Fruit fly (Drosophila melanogaster): ENCODE data around the gene CG42586.

The CG42586 gene

dm6 chr2L:14701495-14701894 is 40.1 kb downstream of the CG42586 start (continued):
- TF ChIP-seq maf-S (GFP tag; optimal IDR thresholded peaks at IDR 0.05) = no peak
- TF ChIP-seq CG10274 (GFP tag; optimal IDR thresholded peaks at IDR 0.05) = no peak
- peak; percentile 73 for TF ChIP-seq CG30431 (GFP tag; optimal IDR thresholded peaks at IDR 0.05)
- TF ChIP-seq D19A (tag; optimal IDR thresholded peaks at IDR 0.05) = peak; percentile 59
- TF ChIP-seq dimm (GFP tag; IDR thresholded peaks at IDR 0.05) = peak; percentile 52
- peak; percentile 57 for TF ChIP-seq CoRest (tag; optimal IDR thresholded peaks at IDR 0.05)
- TF ChIP-seq Stat92E (GFP tag; optimal IDR thresholded peaks at IDR 0.05) = no peak
- TF ChIP-seq vvl (GFP tag; IDR thresholded peaks at IDR 0.05) = peak; percentile 80
- no peak for TF ChIP-seq bigmax (GFP tag; optimal IDR thresholded peaks at IDR 0.05)
- TF ChIP-seq CG12071 (GFP tag; optimal IDR thresholded peaks at IDR 0.05) = no peak
- no peak for TF ChIP-seq shn (GFP tag; optimal IDR thresholded peaks at IDR 0.05)
- no peak for TF ChIP-seq Dip3 (GFP tag; optimal IDR thresholded peaks at IDR 0.05)
- peak in 1 of 2 experiments; percentile 49 for TF ChIP-seq Eip74EF (GFP tag; optimal IDR thresholded peaks at IDR 0.05)
- TF ChIP-seq Chrac-16 (GFP tag; optimal IDR thresholded peaks at IDR 0.05) = peak; percentile 54
- TF ChIP-seq Optix (GFP tag; IDR thresholded peaks at IDR 0.05) = peak; percentile 73
- TF ChIP-seq danr (GFP tag; IDR thresholded peaks at IDR 0.05) = no peak
- no peak for TF ChIP-seq CG2199 (GFP tag; IDR thresholded peaks at IDR 0.05)
- TF ChIP-seq corto (GFP tag; optimal IDR thresholded peaks at IDR 0.05) = no peak
- TF ChIP-seq CG15514 (GFP tag; optimal IDR thresholded peaks at IDR 0.05) = no peak
- peak; percentile 71 for TF ChIP-seq Oli (tag; optimal IDR thresholded peaks at IDR 0.05)
- TF ChIP-seq croc (GFP tag; conservative IDR thresholded peaks at IDR 0.05) = no peak; the same call in 2 of the 3 replicates
- TF ChIP-seq CG4328 (GFP tag; optimal IDR thresholded peaks at IDR 0.05) = no peak
- no peak for TF ChIP-seq gt (GFP tag; IDR thresholded peaks at IDR 0.05)
- TF ChIP-seq fu2 (GFP tag; optimal IDR thresholded peaks at IDR 0.05) = no peak
- TF ChIP-seq kah (GFP tag; optimal IDR thresholded peaks at IDR 0.05) = no peak
- no peak for TF ChIP-seq HmgZ (tag; optimal IDR thresholded peaks at IDR 0.05)
- no peak for TF ChIP-seq CG42726 (GFP tag; IDR thresholded peaks at IDR 0.05; ENCODE audit: partially characterized antibody)
- TF ChIP-seq Dfd (GFP tag; optimal IDR thresholded peaks at IDR 0.05) = no peak
- no peak for TF ChIP-seq CG8944 (GFP tag; optimal IDR thresholded peaks at IDR 0.05)
- no peak for TF ChIP-seq Poxn (GFP tag; IDR thresholded peaks at IDR 0.05)
- TF ChIP-seq CG3726 (GFP tag; IDR thresholded peaks at IDR 0.05) = no peak
- peak; percentile 78 for TF ChIP-seq ranshi (GFP tag; IDR thresholded peaks at IDR 0.05)
- TF ChIP-seq Pdp1 (GFP tag; optimal IDR thresholded peaks at IDR 0.05) = peak; percentile 19 to 23
- TF ChIP-seq CG15073 (GFP tag; optimal IDR thresholded peaks at IDR 0.05) = no peak
- no peak for TF ChIP-seq gsb (GFP tag; IDR thresholded peaks at IDR 0.05)
- TF ChIP-seq CG17186 (GFP tag; optimal IDR thresholded peaks at IDR 0.05) = no peak
- no peak for TF ChIP-seq eyg (GFP tag; optimal IDR thresholded peaks at IDR 0.05)
- TF ChIP-seq Dp (GFP tag; optimal IDR thresholded peaks at IDR 0.05) = no peak
- TF ChIP-seq Lim3 (GFP tag; IDR thresholded peaks at IDR 0.05) = peak; percentile 36; the same call in 1 of the 2 replicates
- TF ChIP-seq stwl (tag; optimal IDR thresholded peaks at IDR 0.05) = no peak
- TF ChIP-seq CG14860 (GFP tag; IDR thresholded peaks at IDR 0.05; ENCODE audit: partially characterized antibody) = no peak
- TF ChIP-seq slbo (GFP tag; IDR thresholded peaks at IDR 0.05) = no peak
- peak; percentile 24; the same call in 1 of the 2 replicates for TF ChIP-seq CG14014 (GFP tag; IDR thresholded peaks at IDR 0.05)
- TF ChIP-seq pum (GFP tag; optimal IDR thresholded peaks at IDR 0.05) = no peak
- TF ChIP-seq disco-r (GFP tag; optimal IDR thresholded peaks at IDR 0.05) = no peak
- TF ChIP-seq nerfin-2 (GFP tag; IDR thresholded peaks at IDR 0.05; ENCODE audit: partially characterized antibody) = no peak
- TF ChIP-seq grau (tag; optimal IDR thresholded peaks at IDR 0.05) = peak; percentile 57
- TF ChIP-seq lab (GFP tag; optimal IDR thresholded peaks at IDR 0.05) = no peak
- TF ChIP-seq Ets97D (GFP tag; optimal IDR thresholded peaks at IDR 0.05) = no peak
- TF ChIP-seq Sry-δ (GFP tag; optimal IDR thresholded peaks at IDR 0.05) = no peak
- TF ChIP-seq Bgb (GFP tag; IDR thresholded peaks at IDR 0.05; ENCODE audit: partially characterized antibody) = no peak

Measured in whole organism, embryonic.